Fruit fly (Drosophila melanogaster) whole organism, pupa: ENCODE measurements around the gene CG13847.
A peak's percentile ranks its signal among the peaks of the same experiment; 100 is the strongest.

Experiments used
- CG10348 ChIP-seq: fragments of 200-800 bp; sonication (Bioruptor generic); IDR thresholded peaks from 2 replicates; pipeline ENCODE4 v1.3.6; 2022; ENCODE audit warnings: missing biosample characterization, missing genetic modification characterization
- CG12605 ChIP-seq: fragments of 200-800 bp; sonication (Bioruptor generic); IDR thresholded peaks from 2 replicates; pipeline ENCODE4 v1.3.6; 2022; ENCODE audit warnings: missing biosample characterization, missing genetic modification characterization
- CG13204 ChIP-seq: fragments of 200-800 bp; sonication (Bioruptor generic); optimal IDR thresholded peaks from 2 replicates; lab custom pipeline; 2018; ENCODE audit warnings: missing biosample characterization, mild to moderate bottlenecking, missing genetic modification characterization, moderate library complexity
- CG14655 ChIP-seq: fragments of 200-800 bp; sonication (Bioruptor generic); optimal IDR thresholded peaks from 3 replicates; lab custom pipeline; 2017; ENCODE audit warnings: mild to moderate bottlenecking, missing biosample characterization, missing genetic modification reagents, missing genetic modification characterization
- CG15710 ChIP-seq: fragments of 200-800 bp; sonication (Bioruptor generic); optimal IDR thresholded peaks from 2 replicates; lab custom pipeline; 2018; ENCODE audit warnings: missing biosample characterization, mild to moderate bottlenecking, missing genetic modification characterization, moderate library complexity
- CG17806 ChIP-seq: fragments of 200-800 bp; sonication (Bioruptor generic); optimal IDR thresholded peaks from 2 replicates; lab custom pipeline; 2018; ENCODE audit warnings: missing biosample characterization, mild to moderate bottlenecking, missing genetic modification characterization, moderate library complexity
- CG34367 ChIP-seq: fragments of 200-800 bp; sonication (Bioruptor generic); optimal IDR thresholded peaks from 2 replicates; lab custom pipeline; 2018; ENCODE audit warnings: missing biosample characterization, mild to moderate bottlenecking, missing genetic modification characterization
- CG4496 ChIP-seq: fragments of 200-800 bp; sonication (Bioruptor generic); IDR thresholded peaks from 3 replicates; pipeline ENCODE4 v1.3.6; 2022; ENCODE audit warnings: missing biosample characterization, missing genetic modification characterization
- CG8159 ChIP-seq: fragments of 200-800 bp; sonication (Bioruptor generic); optimal IDR thresholded peaks from 3 replicates; lab custom pipeline; 2018; ENCODE audit warnings: missing biosample characterization, mild to moderate bottlenecking, missing genetic modification characterization, moderate library complexity
- CG8301 ChIP-seq: fragments of 200-800 bp; sonication (Bioruptor generic); optimal IDR thresholded peaks from 2 replicates; lab custom pipeline; 2018; ENCODE audit warnings: missing biosample characterization, mild to moderate bottlenecking, missing genetic modification characterization
- CG9948 ChIP-seq: fragments of 200-800 bp; sonication (Bioruptor generic); optimal IDR thresholded peaks from 2 replicates; lab custom pipeline; 2018; ENCODE audit warnings: missing biosample characterization, mild to moderate bottlenecking, missing genetic modification characterization, moderate library complexity
- EcR ChIP-seq: fragments of 200-800 bp; sonication (Bioruptor generic); optimal IDR thresholded peaks from 3 replicates; lab custom pipeline; 2019; ENCODE audit warnings: missing biosample characterization, missing genetic modification characterization, mild to moderate bottlenecking, moderate library complexity, missing genetic modification reagents
- Ets98B ChIP-seq: fragments of 200-800 bp; sonication (Bioruptor generic); IDR thresholded peaks from 2 replicates; pipeline ENCODE4 v1.3.6; 2022; ENCODE audit warnings: missing biosample characterization, missing genetic modification characterization
- Pif1A ChIP-seq: fragments of 200-800 bp; sonication (Bioruptor generic); optimal IDR thresholded peaks from 3 replicates; lab custom pipeline; 2016; ENCODE audit warnings: missing biosample characterization, missing genetic modification characterization
- Pif1B ChIP-seq: fragments of 200-800 bp; sonication (Bioruptor generic); optimal IDR thresholded peaks from 3 replicates; lab custom pipeline; 2016; ENCODE audit warnings: missing biosample characterization, missing genetic modification characterization
- fd96Ca ChIP-seq: fragments of 200-800 bp; sonication (Bioruptor generic); IDR thresholded peaks from 3 replicates; pipeline ENCODE4 v1.3.6; 2022; ENCODE audit warnings: missing biosample characterization, missing genetic modification characterization
- gl ChIP-seq: fragments of 200-800 bp; sonication (Bioruptor generic); optimal IDR thresholded peaks from 2 replicates; lab custom pipeline; 2018; ENCODE audit warnings: missing biosample characterization, mild to moderate bottlenecking, missing genetic modification characterization
- rn ChIP-seq: fragments of 200-800 bp; sonication (Bioruptor generic); IDR thresholded peaks from 2 replicates; pipeline ENCODE4 v1.3.6; 2022; ENCODE audit warnings: missing biosample characterization, missing genetic modification characterization

The CG13847 gene

dm6 chr3R:22465984-22466530, 30.1 kb upstream of the CG13847 start, which contains the start of gene Pebp1:
Gene Pebp1 (plus strand): TSS chr3R:22466034.
- TF ChIP-seq gl (tag; lab: Kevin White, UChicago) (no peak), Ets98B (GFP tag; lab: Robert Waterston, UW) (no peak), CG8301 (no peak), CG13204 (GFP tag; lab: Kevin White, UChicago) (no peak)

dm6 chr3R:22465138-22465537, 29.2 kb upstream of the CG13847 start:
- TF ChIP-seq EcR (GFP tag; lab: Kevin White, UChicago) (no peak), CG12605 (GFP tag; lab: Robert Waterston, UW) (no peak), CG9948 (no peak), CG34367 (tag; lab: Kevin White, UChicago) (no peak), gl (tag; lab: Kevin White, UChicago) (no peak)

- no peak for TF ChIP-seq gl (tag; lab: Kevin White, UChicago)
- TF ChIP-seq CG9948, result no peak
- TF ChIP-seq CG15710 (tag; lab: Kevin White, UChicago), result no peak
- TF ChIP-seq Pif1B (GFP tag; lab: Kevin White, UChicago), result no peak
- peak; percentile 9; the same call in 1 of the 2 replicates for TF ChIP-seq Ets98B (GFP tag; lab: Robert Waterston, UW)
- no peak for TF ChIP-seq fd96Ca (GFP tag; lab: Robert Waterston, UW)
- 0 out of 3 replicates have a peak, but pooled peaks have one; percentile 16 for TF ChIP-seq CG4496
Measured at dm6 chr3R:22464611-22465113, 28.7 kb upstream of the CG13847 start, which contains the start of gene CG7054. Gene CG7054 (plus strand): TSS chr3R:22464985.

dm6 chr3R:22461673-22462585, 26.0 kb upstream of the CG13847 start, which contains the start of the genes Rpn7 and AP-2mu:
Gene Rpn7 (minus strand): TSS chr3R:22462054.
Gene AP-2mu (plus strand): TSS chr3R:22462455.
- TF ChIP-seq CG10348 (GFP tag; lab: Robert Waterston, UW), result no peak
- TF ChIP-seq CG9948, result no peak
- no peak for TF ChIP-seq EcR (GFP tag; lab: Kevin White, UChicago)
- TF ChIP-seq rn, result no peak
- no peak for TF ChIP-seq Pif1A (GFP tag; lab: Kevin White, UChicago)
- TF ChIP-seq CG34367 (tag; lab: Kevin White, UChicago), result no peak
- TF ChIP-seq CG8159 (tag; lab: Kevin White, UChicago), result no peak
- no peak for TF ChIP-seq CG8301
- TF ChIP-seq CG15710 (tag; lab: Kevin White, UChicago), result no peak
- TF ChIP-seq gl (tag; lab: Kevin White, UChicago), result no peak
- no peak for TF ChIP-seq CG14655 (GFP tag; lab: Kevin White, UChicago)

dm6 chr3R:22456007-22456406, 20.1 kb upstream of the CG13847 start:
- no peak for TF ChIP-seq CG15710 (tag; lab: Kevin White, UChicago)
- no peak for TF ChIP-seq CG17806 (tag; lab: Kevin White, UChicago)
- no peak for TF ChIP-seq CG14655 (GFP tag; lab: Kevin White, UChicago)
- no peak for TF ChIP-seq Pif1B (GFP tag; lab: Kevin White, UChicago)

- TF ChIP-seq CG17806 (tag; lab: Kevin White, UChicago) (peak; percentile 14), CG4496 (no peak), CG13204 (GFP tag; lab: Kevin White, UChicago) (no peak), fd96Ca (GFP tag; lab: Robert Waterston, UW) (0 out of 3 replicates have a peak, but pooled peaks have one; percentile 16), CG8301 (peak; percentile 41), Pif1B (GFP tag; lab: Kevin White, UChicago) (peak; percentile 17), CG15710 (tag; lab: Kevin White, UChicago) (peak; percentile 39), Pif1A (GFP tag; lab: Kevin White, UChicago) (no peak), CG8159 (tag; lab: Kevin White, UChicago) (peak; percentile 71), CG9948 (peak; percentile 50), CG34367 (tag; lab: Kevin White, UChicago) (peak; percentile 16)
Measured at dm6 chr3R:22455335-22455985, 19.5 kb upstream of the CG13847 start.
